Fruit fly (Drosophila melanogaster): ENCODE results near the gene cact.
A peak's percentile ranks its signal among the peaks of the same experiment; 100 is the strongest.

The cact gene

DNA sequence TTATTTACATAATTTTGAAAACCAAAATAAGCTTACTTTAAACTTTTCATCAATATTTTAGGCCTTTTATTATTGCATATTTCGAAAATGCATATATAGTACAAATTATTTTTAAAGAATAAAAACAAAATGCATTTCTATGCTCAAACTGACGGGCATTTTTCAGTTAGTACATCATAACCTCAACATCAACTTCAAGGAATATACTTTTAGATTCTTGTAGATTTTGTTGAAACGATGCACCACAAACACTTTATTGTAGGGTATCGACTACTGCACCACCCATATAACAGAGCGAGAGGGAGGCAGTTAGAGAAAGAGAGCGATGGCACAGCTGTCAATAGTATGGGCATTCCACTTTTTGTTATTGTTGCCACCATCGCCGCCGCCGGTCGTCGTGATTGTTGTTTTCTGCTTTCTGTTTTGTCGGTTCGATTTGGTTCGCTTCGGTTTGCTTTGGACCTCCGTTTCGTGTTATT is 46.2 kb downstream of the cact start (continued):
- peak; percentile 79 for TF ChIP-seq HLH54F (GFP tag; optimal IDR thresholded peaks at IDR 0.05)
- peak; percentile 94 for TF ChIP-seq CG12659 (GFP tag; optimal IDR thresholded peaks at IDR 0.05)
- peak; percentile 41; the same call in 1 of the 2 replicates for TF ChIP-seq chm (GFP tag; IDR thresholded peaks at IDR 0.05)
- TF ChIP-seq CG5953 (GFP tag; IDR thresholded peaks at IDR 0.05), result 0 out of 2 replicates have a peak, but pooled peaks have one; percentile 3
- TF ChIP-seq sim (GFP tag; IDR thresholded peaks at IDR 0.05), result peak; percentile 57; the same call in 1 of the 2 replicates
- peak; percentile 86; the same call in 2 of the 3 replicates for TF ChIP-seq so (GFP tag; IDR thresholded peaks at IDR 0.05)
- TF ChIP-seq B-H1 (GFP tag; IDR thresholded peaks at IDR 0.05), result peak; percentile 67
- no peak for TF ChIP-seq CG14014 (GFP tag; IDR thresholded peaks at IDR 0.05)
- TF ChIP-seq inv (GFP tag; IDR thresholded peaks at IDR 0.05; ENCODE audit: partially characterized antibody), result no peak
- peak; percentile 96 for TF ChIP-seq D19A (tag; optimal IDR thresholded peaks at IDR 0.05)
- TF ChIP-seq TFAM (GFP tag; optimal IDR thresholded peaks at IDR 0.05), result peak; percentile 42
- peak; percentile 85 for TF ChIP-seq CG18599 (GFP tag; optimal IDR thresholded peaks at IDR 0.05)
- peak; percentile 30; the same call in 1 of the 2 replicates for TF ChIP-seq amos (GFP tag; IDR thresholded peaks at IDR 0.05; ENCODE audit: partially characterized antibody)
- 0 out of 2 replicates have a peak, but pooled peaks have one; percentile 46 for TF ChIP-seq gt (GFP tag; IDR thresholded peaks at IDR 0.05)
- peak; percentile 92 for TF ChIP-seq Hsf (GFP tag; optimal IDR thresholded peaks at IDR 0.05)
- TF ChIP-seq ase (GFP tag; IDR thresholded peaks at IDR 0.05), result peak; percentile 71; the same call in 2 of the 3 replicates
- TF ChIP-seq fu2 (GFP tag; optimal IDR thresholded peaks at IDR 0.05), result peak; percentile 62
- TF ChIP-seq Adf1 (GFP tag; IDR thresholded peaks at IDR 0.05), result no peak
- peak; percentile 85 for TF ChIP-seq row (GFP tag; IDR thresholded peaks at IDR 0.05)
- peak; percentile 90 for TF ChIP-seq HHEX (GFP tag; optimal IDR thresholded peaks at IDR 0.05)
- TF ChIP-seq disco-r (GFP tag; optimal IDR thresholded peaks at IDR 0.05), result peak; percentile 71
- peak; percentile 90 for TF ChIP-seq ewg (GFP tag; optimal IDR thresholded peaks at IDR 0.05)
- peak; percentile 86 for TF ChIP-seq sqz (GFP tag; optimal IDR thresholded peaks at IDR 0.05)
- peak; percentile 79 for TF ChIP-seq CG18476 (GFP tag; optimal IDR thresholded peaks at IDR 0.05)
- peak; percentile 81 for TF ChIP-seq Mes4 (GFP tag; optimal IDR thresholded peaks at IDR 0.05)
- peak; percentile 56; the same call in 2 of the 3 replicates for TF ChIP-seq Aef1 (GFP tag; IDR thresholded peaks at IDR 0.05)
- no peak for TF ChIP-seq zf30C (GFP tag; optimal IDR thresholded peaks at IDR 0.05)
- no peak for TF ChIP-seq fru (optimal IDR thresholded peaks at IDR 0.05)
- TF ChIP-seq CG3163 (GFP tag; optimal IDR thresholded peaks at IDR 0.05), result peak; percentile 46
- TF ChIP-seq stwl (tag; optimal IDR thresholded peaks at IDR 0.05), result peak; percentile 48
- TF ChIP-seq pita (GFP tag; optimal IDR thresholded peaks at IDR 0.05), result no peak
- peak; percentile 71 for TF ChIP-seq CG18011 (GFP tag; optimal IDR thresholded peaks at IDR 0.05)
- peak; percentile 67 for TF ChIP-seq btn (GFP tag; optimal IDR thresholded peaks at IDR 0.05)
- peak; percentile 46; the same call in 1 of the 2 replicates for TF ChIP-seq CG3847 (GFP tag; IDR thresholded peaks at IDR 0.05)
- TF ChIP-seq abd-A (tag; optimal IDR thresholded peaks at IDR 0.05), result peak; percentile 21
- no peak for TF ChIP-seq CG7963 (GFP tag; IDR thresholded peaks at IDR 0.05; ENCODE audit: partially characterized antibody)
- TF ChIP-seq CG7839 (tag; optimal IDR thresholded peaks at IDR 0.05), result peak; percentile 94
- peak; percentile 11 for TF ChIP-seq crc (GFP tag; optimal IDR thresholded peaks at IDR 0.05)
- peak; percentile 85 for TF ChIP-seq esg (GFP tag; conservative IDR thresholded peaks at IDR 0.05)
- TF ChIP-seq CG12155 (GFP tag; optimal IDR thresholded peaks at IDR 0.05), result peak; percentile 83
- no peak for TF ChIP-seq GATAe (GFP tag; conservative IDR thresholded peaks at IDR 0.05)
- TF ChIP-seq CG5180 (GFP tag; optimal IDR thresholded peaks at IDR 0.05), result peak; percentile 84
- TF ChIP-seq p53 (GFP tag; optimal IDR thresholded peaks at IDR 0.05), result no peak
- peak; percentile 95 for TF ChIP-seq Med (GFP tag)
- peak; percentile 98 for TF ChIP-seq CG17361 (GFP tag; IDR thresholded peaks at IDR 0.05)
- TF ChIP-seq CoRest (tag; optimal IDR thresholded peaks at IDR 0.05), result peak; percentile 95
- no peak for TF ChIP-seq CG16813 (GFP tag; IDR thresholded peaks at IDR 0.05; ENCODE audit: partially characterized antibody)
- TF ChIP-seq CG30403 (GFP tag; optimal IDR thresholded peaks at IDR 0.05), result peak; percentile 96
- peak; percentile 82 for TF ChIP-seq CG14050 (GFP tag; IDR thresholded peaks at IDR 0.05)
- peak; percentile 99 for TF ChIP-seq sens (GFP tag)
- TF ChIP-seq CG17612 (GFP tag; IDR thresholded peaks at IDR 0.05), result no peak

Data from whole organism, embryonic.